Fruit fly (Drosophila melanogaster) whole organism, embryonic: ENCODE results near the gene CG15814.

Experiments
- Bteb2 ChIP-seq: fragments of 200-800 bp; sonication (Bioruptor generic); optimal IDR thresholded peaks from 2 replicates; lab custom pipeline; 2016; ENCODE audit warnings: missing biosample characterization, missing genetic modification characterization
- CG10431 ChIP-seq: fragments of 200-800 bp; sonication (Bioruptor generic); optimal IDR thresholded peaks from 3 replicates; lab custom pipeline; 2018; ENCODE audit warnings: missing biosample characterization, mild to moderate bottlenecking, missing genetic modification characterization
- CG10462 ChIP-seq: fragments of 200-800 bp; sonication (Bioruptor generic); optimal IDR thresholded peaks from 2 replicates; lab custom pipeline; 2016; ENCODE audit warnings: missing biosample characterization, missing genetic modification characterization
- CG12236 ChIP-seq: fragments of 200-800 bp; sonication (Bioruptor generic); optimal IDR thresholded peaks from 2 replicates; lab custom pipeline; 2016; ENCODE audit warnings: missing biosample characterization, missing genetic modification characterization
- CG13624 ChIP-seq: fragments of 200-800 bp; sonication (Bioruptor generic); optimal IDR thresholded peaks from 2 replicates; lab custom pipeline; 2016; ENCODE audit warnings: missing biosample characterization, missing genetic modification characterization
- CG1529 ChIP-seq: fragments of 200-800 bp; sonication (Bioruptor generic); optimal IDR thresholded peaks from 3 replicates; lab custom pipeline; 2018; ENCODE audit warnings: missing biosample characterization, missing genetic modification characterization
- CG16815 ChIP-seq: fragments of 200-800 bp; sonication (Bioruptor generic); optimal IDR thresholded peaks from 3 replicates; lab custom pipeline; 2017; ENCODE audit warnings: missing biosample characterization, mild to moderate bottlenecking, missing genetic modification characterization
- CG17802 ChIP-seq: fragments of 200-800 bp; sonication (Bioruptor generic); optimal IDR thresholded peaks from 2 replicates; lab custom pipeline; 2018; ENCODE audit warnings: missing biosample characterization, mild to moderate bottlenecking, missing genetic modification characterization, moderate library complexity
- CG18262 ChIP-seq: fragments of 200-800 bp; optimal IDR thresholded peaks from 3 replicates; lab custom pipeline; 2019; ENCODE audit warnings: missing biosample characterization, mild to moderate bottlenecking, missing genetic modification characterization, moderate library complexity
- CG2678 ChIP-seq: fragments of 200-800 bp; sonication (Bioruptor generic); optimal IDR thresholded peaks from 3 replicates; lab custom pipeline; 2019; ENCODE audit warnings: missing biosample characterization, mild to moderate bottlenecking, missing genetic modification characterization, moderate library complexity
- CG32532 ChIP-seq: fragments of 200-800 bp; sonication (Bioruptor generic); IDR thresholded peaks from 2 replicates; pipeline ENCODE4 v1.3.6; 2022; ENCODE audit warnings: missing biosample characterization, missing genetic modification characterization
- CG33213 ChIP-seq: fragments of 200-800 bp; sonication (Bioruptor generic); optimal IDR thresholded peaks from 3 replicates; lab custom pipeline; 2016; ENCODE audit warnings: missing biosample characterization, missing genetic modification characterization
- CG4730 ChIP-seq: fragments of 200-800 bp; sonication (Bioruptor generic); IDR thresholded peaks from 2 replicates; pipeline ENCODE4 v1.3.6; 2022; ENCODE audit warnings: missing biosample characterization, missing genetic modification characterization
- CG6654 ChIP-seq: fragments of 200-800 bp; sonication (Bioruptor generic); optimal IDR thresholded peaks from 2 replicates; lab custom pipeline; 2017; ENCODE audit warnings: missing biosample characterization, mild to moderate bottlenecking, missing genetic modification characterization
- CG6854 ChIP-seq: fragments of 200-800 bp; sonication (Bioruptor generic); optimal IDR thresholded peaks from 3 replicates; lab custom pipeline; 2017; ENCODE audit warnings: missing biosample characterization, mild to moderate bottlenecking, missing genetic modification characterization
- CG8478 ChIP-seq: fragments of >200 bp; optimal IDR thresholded peaks from 2 replicates; lab custom pipeline; 2018
- CG9609 ChIP-seq: fragments of 200-800 bp; sonication (Bioruptor generic); optimal IDR thresholded peaks from 3 replicates; lab custom pipeline; 2016; ENCODE audit warnings: missing biosample characterization, missing genetic modification characterization
- CG9817 ChIP-seq: fragments of 200-800 bp; sonication (Bioruptor generic); optimal IDR thresholded peaks from 2 replicates; lab custom pipeline; 2018; ENCODE audit warnings: missing biosample characterization, mild to moderate bottlenecking, missing genetic modification characterization, moderate library complexity
- D19B ChIP-seq: fragments of 200-800 bp; sonication (Bioruptor generic); optimal IDR thresholded peaks from 2 replicates; lab custom pipeline; 2017; ENCODE audit warnings: missing biosample characterization, mild to moderate bottlenecking, missing genetic modification characterization
- Dek ChIP-seq: fragments of 200-800 bp; sonication (Bioruptor generic); optimal IDR thresholded peaks from 3 replicates; lab custom pipeline; 2019; ENCODE audit warnings: missing biosample characterization, mild to moderate bottlenecking, missing genetic modification characterization, moderate library complexity
- Fer2 ChIP-seq: fragments of 200-800 bp; sonication (Bioruptor generic); optimal IDR thresholded peaks from 2 replicates; lab custom pipeline; 2018; ENCODE audit warnings: missing biosample characterization, mild to moderate bottlenecking, missing genetic modification characterization, moderate library complexity
- HLH4C ChIP-seq: fragments of 200-800 bp; sonication (Bioruptor generic); IDR thresholded peaks from 3 replicates; pipeline ENCODE4 v1.3.6; 2022; ENCODE audit warnings: missing biosample characterization, missing genetic modification characterization; ENCODE audit not compliant: partially characterized antibody
- MBD-R2 ChIP-seq: fragments of 200-800 bp; sonication (Bioruptor generic); IDR thresholded peaks from 2 replicates; pipeline ENCODE4 v1.3.6; 2022; ENCODE audit warnings: missing biosample characterization, missing genetic modification characterization
- NFAT ChIP-seq: fragments of 200-800 bp; sonication (Bioruptor generic); IDR thresholded peaks from 2 replicates; pipeline ENCODE4 v1.3.6; 2022; ENCODE audit warnings: missing biosample characterization, missing genetic modification characterization
- Optix ChIP-seq: fragments of 200-800 bp; sonication (Bioruptor generic); IDR thresholded peaks from 3 replicates; pipeline ENCODE4 v1.3.6; 2022; ENCODE audit warnings: missing biosample characterization, missing genetic modification characterization
- Ptx1 ChIP-seq: fragments of 200-800 bp; sonication (Bioruptor generic); IDR thresholded peaks from 2 replicates; pipeline ENCODE4 v1.3.6; 2022; ENCODE audit warnings: missing biosample characterization, missing genetic modification characterization
- Ravus ChIP-seq: fragments of 200-800 bp; sonication (Bioruptor generic); IDR thresholded peaks from 2 replicates; pipeline ENCODE4 v1.3.6; 2022; ENCODE audit warnings: missing biosample characterization, missing genetic modification characterization
- Rx ChIP-seq: fragments of 200-800 bp; sonication (Bioruptor generic); IDR thresholded peaks from 2 replicates; pipeline ENCODE4 v1.3.6; 2022; ENCODE audit warnings: missing biosample characterization, missing genetic modification characterization
- cad ChIP-seq: fragments of >200 bp; optimal IDR thresholded peaks from 2 replicates; lab custom pipeline; 2017; ENCODE audit warnings: missing biosample characterization, missing genetic modification characterization
- crol ChIP-seq: fragments of 200-800 bp; sonication (Bioruptor generic); IDR thresholded peaks from 2 replicates; pipeline ENCODE4 v1.3.6; 2022; ENCODE audit warnings: missing biosample characterization, missing genetic modification characterization
- exex ChIP-seq: fragments of 200-800 bp; sonication (Bioruptor generic); optimal IDR thresholded peaks from 4 replicates; lab custom pipeline; 2018; ENCODE audit warnings: missing biosample characterization, mild to moderate bottlenecking, missing genetic modification characterization, moderate library complexity
- grau ChIP-seq: fragments of 200-800 bp; optimal IDR thresholded peaks from 3 replicates; lab custom pipeline; 2019; ENCODE audit warnings: missing biosample characterization, mild to moderate bottlenecking, missing genetic modification characterization, moderate library complexity
- gsb ChIP-seq: fragments of 200-800 bp; sonication (Bioruptor generic); IDR thresholded peaks from 2 replicates; pipeline ENCODE4 v1.3.6; 2022; ENCODE audit warnings: missing biosample characterization, missing genetic modification characterization
- lmd ChIP-seq: fragments of 200-800 bp; sonication (Bioruptor generic); IDR thresholded peaks from 2 replicates; pipeline ENCODE4 v1.3.6; 2022; ENCODE audit warnings: missing biosample characterization, missing genetic modification characterization
- lov ChIP-seq, 2 experiments: fragments of 200-800 bp in 1 of 2; fragments of >200 bp in 1 of 2; sonication (Bioruptor generic) in 1 of 2; IDR thresholded peaks in 1 of 2; optimal IDR thresholded peaks in 1 of 2; 2 replicates in 1 of 2; 3 replicates in 1 of 2; pipeline versions ENCODE4 v1.3.6 to Lab custom; 2017 to 2022; ENCODE audit warnings: missing biosample characterization in 1 of 2, missing genetic modification characterization in 1 of 2
- nau ChIP-seq: fragments of 200-800 bp; sonication (Bioruptor generic); optimal IDR thresholded peaks from 3 replicates; lab custom pipeline; 2017; ENCODE audit warnings: missing biosample characterization, mild to moderate bottlenecking, missing genetic modification characterization, missing genetic modification reagents
- onecut ChIP-seq: fragments of 200-800 bp; sonication (Bioruptor generic); IDR thresholded peaks from 2 replicates; pipeline ENCODE4 v1.3.6; 2022; ENCODE audit warnings: missing biosample characterization, missing genetic modification characterization
- ranshi ChIP-seq: fragments of 200-800 bp; sonication (Bioruptor generic); IDR thresholded peaks from 2 replicates; pipeline ENCODE4 v1.3.6; 2022; ENCODE audit warnings: missing biosample characterization, missing genetic modification characterization
- run ChIP-seq: fragments of 200-800 bp; sonication (Bioruptor generic); optimal IDR thresholded peaks from 3 replicates; lab custom pipeline; 2018; ENCODE audit warnings: missing biosample characterization, mild to moderate bottlenecking, missing genetic modification characterization
- sc ChIP-seq, 3 experiments: fragments of >200 bp in 2 of 3; fragments of 200-800 bp in 1 of 3; sonication (Bioruptor generic) in 1 of 3; optimal IDR thresholded peaks; 2 replicates in 2 of 3; 3 replicates in 1 of 3; lab custom pipeline; 2017; ENCODE audit warnings: mild to moderate bottlenecking in 1 of 3, missing biosample characterization in 1 of 3, missing genetic modification characterization in 1 of 3, missing genetic modification reagents in 1 of 3
- so ChIP-seq: fragments of 200-800 bp; sonication (Bioruptor generic); IDR thresholded peaks from 3 replicates; pipeline ENCODE4 v1.3.6; 2022; ENCODE audit warnings: missing biosample characterization, missing genetic modification characterization
- stc ChIP-seq: fragments of 200-800 bp; sonication (Bioruptor generic); IDR thresholded peaks from 2 replicates; pipeline ENCODE4 v1.3.6; 2022; ENCODE audit warnings: missing biosample characterization, missing genetic modification characterization
- tap ChIP-seq: fragments of 200-800 bp; optimal IDR thresholded peaks from 3 replicates; lab custom pipeline; 2019; ENCODE audit warnings: missing biosample characterization, mild to moderate bottlenecking, missing genetic modification characterization, moderate library complexity
- tna ChIP-seq: fragments of 200-800 bp; sonication (Bioruptor generic); IDR thresholded peaks from 2 replicates; pipeline ENCODE4 v1.3.6; 2022; ENCODE audit warnings: missing biosample characterization, missing genetic modification characterization; ENCODE audit not compliant: partially characterized antibody
- toy ChIP-seq: fragments of 200-800 bp; sonication (Bioruptor generic); IDR thresholded peaks from 2 replicates; pipeline ENCODE4 v1.3.6; 2022; ENCODE audit warnings: missing biosample characterization, missing genetic modification characterization
- unpg ChIP-seq: fragments of 200-800 bp; sonication (Bioruptor generic); optimal IDR thresholded peaks from 3 replicates; lab custom pipeline; 2018; ENCODE audit warnings: missing biosample characterization, mild to moderate bottlenecking, missing genetic modification characterization, moderate library complexity
- vnd ChIP-seq: fragments of 200-800 bp; sonication (Bioruptor generic); IDR thresholded peaks from 3 replicates; pipeline ENCODE4 v1.3.6; 2022; ENCODE audit warnings: missing biosample characterization, missing genetic modification characterization; ENCODE audit not compliant: partially characterized antibody
- vvl ChIP-seq: fragments of 200-800 bp; sonication (Bioruptor generic); IDR thresholded peaks from 2 replicates; pipeline ENCODE4 v1.3.6; 2022; ENCODE audit warnings: missing biosample characterization, missing genetic modification characterization
- wdn ChIP-seq: fragments of 200-800 bp; sonication (Bioruptor generic); IDR thresholded peaks from 2 replicates; pipeline ENCODE4 v1.3.6; 2022; ENCODE audit warnings: missing biosample characterization, missing genetic modification characterization
- wor ChIP-seq: fragments of 200-800 bp; sonication (Bioruptor generic); IDR thresholded peaks from 2 replicates; pipeline ENCODE4 v1.3.6; 2022; ENCODE audit warnings: missing biosample characterization, missing genetic modification characterization

CG15814 gene

dm6 chrX:17799070-17799802, 50.9 kb downstream of the CG15814 start (continued):
- peak; percentile 22 for TF ChIP-seq CG16815
- no peak for TF ChIP-seq CG4730
- TF ChIP-seq stc (GFP tag; lab: Robert Waterston, UW): no peak
- TF ChIP-seq Bteb2: no peak
- TF ChIP-seq lov (optimal IDR thresholded peaks at IDR 0.05; lab: Kevin White, UChicago): no peak
- TF ChIP-seq lov (GFP tag; IDR thresholded peaks at IDR 0.05; lab: Robert Waterston, UW): no peak
- TF ChIP-seq HLH4C (GFP tag; lab: Robert Waterston, UW): no peak
- TF ChIP-seq lmd: peak; percentile 26; the same call in 1 of the 2 replicates
- no peak for TF ChIP-seq Rx
- TF ChIP-seq CG6854 (GFP tag; lab: Kevin White, UChicago): no peak
- TF ChIP-seq ranshi (GFP tag; lab: Robert Waterston, UW): no peak
- no peak for TF ChIP-seq Optix
- TF ChIP-seq D19B: no peak
- TF ChIP-seq wdn (GFP tag; lab: Robert Waterston, UW): no peak
- TF ChIP-seq CG33213 (GFP tag; lab: Kevin White, UChicago): no peak
- no peak for TF ChIP-seq tna
- no peak for TF ChIP-seq CG17802 (tag; lab: Kevin White, UChicago)
- no peak for TF ChIP-seq run (tag; lab: Kevin White, UChicago)
- TF ChIP-seq wor (GFP tag; lab: Robert Waterston, UW): no peak
- no peak for TF ChIP-seq CG8478 (lab: Kevin White, UChicago)
- TF ChIP-seq vvl (GFP tag; lab: Robert Waterston, UW): peak; percentile 62
- TF ChIP-seq Dek (tag; lab: Kevin White, UChicago): no peak
- TF ChIP-seq CG10431 (GFP tag; lab: Kevin White, UChicago): no peak
- no peak for TF ChIP-seq gsb
- TF ChIP-seq Fer2: no peak
- peak; percentile 56 for TF ChIP-seq CG2678
- no peak for TF ChIP-seq CG32532 (GFP tag; lab: Robert Waterston, UW)
- TF ChIP-seq CG10462: no peak
- TF ChIP-seq toy (GFP tag; lab: Robert Waterston, UW): no peak
- no peak for TF ChIP-seq MBD-R2 (GFP tag; lab: Robert Waterston, UW)
- no peak for TF ChIP-seq NFAT (GFP tag; lab: Robert Waterston, UW)
- peak; percentile 66 for TF ChIP-seq CG18262 (tag; lab: Kevin White, UChicago)
- 0 out of 2 replicates have a peak, but pooled peaks have one; percentile 10 for TF ChIP-seq onecut (GFP tag; lab: Robert Waterston, UW)
- no peak for TF ChIP-seq CG13624 (GFP tag; lab: Kevin White, UChicago)
- no peak for TF ChIP-seq CG6654 (GFP tag; lab: Kevin White, UChicago)
- no peak for TF ChIP-seq sc (optimal IDR thresholded peaks at IDR 0.05; lab: Kevin White, UChicago)
- TF ChIP-seq sc (GFP tag; optimal IDR thresholded peaks at IDR 0.05; lab: Kevin White, UChicago): peak; percentile 40
- TF ChIP-seq exex: no peak
- peak; percentile 30; the same call in 1 of the 2 replicates for TF ChIP-seq Ptx1 (GFP tag; lab: Robert Waterston, UW)
- TF ChIP-seq cad (GFP tag; lab: Kevin White, UChicago): no peak
- no peak for TF ChIP-seq Ravus (GFP tag; lab: Robert Waterston, UW)
- no peak for TF ChIP-seq vnd (GFP tag; lab: Robert Waterston, UW)
- TF ChIP-seq grau (tag; lab: Kevin White, UChicago): peak; percentile 52
- TF ChIP-seq nau (GFP tag; lab: Kevin White, UChicago): no peak
- TF ChIP-seq so: no peak
- TF ChIP-seq crol (GFP tag; lab: Robert Waterston, UW): no peak
- no peak for TF ChIP-seq CG1529 (GFP tag; lab: Kevin White, UChicago)
- TF ChIP-seq CG9609 (GFP tag; lab: Kevin White, UChicago): no peak
- TF ChIP-seq unpg (GFP tag; lab: Kevin White, UChicago): peak; percentile 44
- peak; percentile 15 for TF ChIP-seq tap (tag; lab: Kevin White, UChicago)
- no peak for TF ChIP-seq CG12236 (GFP tag; lab: Kevin White, UChicago)
- no peak for TF ChIP-seq CG9817 (tag; lab: Kevin White, UChicago)
